Fruit fly (Drosophila melanogaster): ENCODE measurements around the gene CG31199.

DNA sequence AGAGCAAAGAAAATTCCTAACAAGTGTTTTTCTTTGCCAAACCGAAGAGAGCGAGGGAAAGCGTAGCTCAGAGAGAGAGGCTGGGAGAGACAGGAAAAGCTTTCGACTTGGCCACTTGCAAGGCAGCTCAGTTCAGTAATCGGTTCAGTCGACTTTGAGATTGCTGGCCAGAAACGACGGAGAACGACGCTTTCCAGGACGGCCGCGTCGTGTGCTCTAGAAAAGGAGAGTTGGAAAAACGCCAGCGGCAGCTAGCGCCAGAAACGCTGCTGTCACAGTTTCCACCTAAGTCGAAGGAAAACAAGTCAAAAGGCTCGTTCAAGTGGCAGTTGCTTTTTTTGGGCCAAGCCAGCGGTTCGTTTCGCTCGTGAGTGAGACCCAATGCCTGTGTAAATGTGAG is 3.7 kb downstream of the CG31199 start, which contains the start of gene CG42322:
- no peak for TF ChIP-seq EcR (GFP tag; optimal IDR thresholded peaks at IDR 0.05)
- TF ChIP-seq CG8478 (optimal IDR thresholded peaks at IDR 0.05), result no peak
- TF ChIP-seq pan (optimal IDR thresholded peaks at IDR 0.05), result no peak

Measured in whole organism.